Worm (Caenorhabditis elegans): ENCODE data around the gene nhr-67.

DNA sequence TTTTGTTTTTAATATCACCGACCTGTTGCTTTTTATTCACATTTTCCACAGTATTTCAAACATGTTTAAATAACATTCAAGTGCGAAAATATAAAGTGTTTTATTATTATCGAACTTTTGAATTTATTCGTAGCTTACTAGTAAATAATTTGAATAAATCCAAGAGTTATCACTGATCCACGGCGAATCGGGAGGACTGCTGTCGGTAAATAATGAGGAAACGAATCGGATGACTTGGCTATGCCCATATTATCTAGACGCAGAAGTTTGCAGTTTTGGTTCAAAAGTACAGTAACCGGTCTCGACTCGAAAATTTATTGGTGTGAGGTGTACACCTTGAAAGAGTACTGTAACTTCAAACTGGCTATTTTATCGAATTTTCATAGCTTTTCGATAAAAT, 13.0 kb upstream of the nhr-67 start:
- TF ChIP-seq pha-4 (tag; optimal IDR thresholded peaks at IDR 0.05) (no peak), ceh-28 (tag; optimal IDR thresholded peaks at IDR 0.05) (no peak)
